Worm (Caenorhabditis elegans) whole organism, L2 larva: ENCODE data around the gene dro-1.

Source experiments
- ceh-16 ChIP-seq: fragments of 150-350 bp; optimal IDR thresholded peaks from 2 replicates; lab custom pipeline; 2014; ENCODE audit warnings: missing biosample characterization, missing genetic modification characterization
- elt-1 ChIP-seq: fragments of 150-350 bp; optimal IDR thresholded peaks from 2 replicates; lab custom pipeline; 2014; ENCODE audit warnings: missing biosample characterization, missing genetic modification characterization
- lin-13 ChIP-seq: fragments of 150-350 bp; optimal IDR thresholded peaks from 2 replicates; lab custom pipeline; 2014; ENCODE audit warnings: missing biosample characterization, missing genetic modification reagents, missing genetic modification characterization
- lsy-2 ChIP-seq, 2 experiments: fragments of 150-350 bp in 1 of 2; sonication (generic microtip) in 1 of 2; optimal IDR thresholded peaks; 2 replicates each; lab custom pipeline; 2014 to 2017; ENCODE audit warnings: missing biosample characterization in 2 of 2, missing genetic modification characterization in 2 of 2
- nhr-12 ChIP-seq: fragments of 150-350 bp; optimal IDR thresholded peaks from 2 replicates; lab custom pipeline; 2014; ENCODE audit warnings: missing biosample characterization, missing genetic modification characterization
- unc-55 ChIP-seq: fragments of 150-350 bp; sonication (generic microtip); optimal IDR thresholded peaks from 3 replicates; lab custom pipeline; 2014; ENCODE audit warnings: missing biosample characterization, missing genetic modification reagents, missing genetic modification characterization

DNA sequence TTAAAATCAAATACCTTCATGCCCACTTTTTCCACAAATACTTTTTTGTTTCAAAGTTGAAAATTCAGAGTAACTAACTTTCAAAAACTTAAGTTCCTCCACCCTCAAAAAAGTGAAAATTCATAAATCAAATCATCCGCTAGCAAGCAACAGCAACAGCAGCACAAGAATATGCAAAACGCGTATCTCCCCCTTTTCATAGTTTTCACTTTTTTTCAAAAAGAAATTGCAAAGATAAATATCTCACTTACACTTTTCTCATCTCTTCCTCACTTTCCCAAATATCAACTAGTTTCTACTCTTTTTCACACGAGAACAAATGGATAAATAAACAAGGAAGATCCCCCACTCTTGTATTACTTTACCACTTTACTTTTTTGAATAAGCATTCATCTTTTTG lies 39.2 kb downstream of the dro-1 start:
- TF ChIP-seq unc-55, result peak; percentile 71
- TF ChIP-seq ceh-16 (tag; lab: Kevin White, UChicago), result no peak
- no peak for TF ChIP-seq nhr-12 (tag; lab: Kevin White, UChicago)
- TF ChIP-seq elt-1 (tag; lab: Kevin White, UChicago), result no peak
- no peak for TF ChIP-seq lin-13 (GFP tag; lab: Kevin White, UChicago)
- TF ChIP-seq lsy-2 (tag; optimal IDR thresholded peaks at IDR 0.05; lab: Kevin White, UChicago), result no peak
